Fruit fly (Drosophila melanogaster) whole organism, embryonic: ENCODE results near the gene CG14154.
A peak's percentile ranks its signal among the peaks of the same experiment; 100 is the strongest.

Experiments
- BEAF-32 ChIP-seq: fragments of 200-800 bp; sonication (Bioruptor generic); optimal IDR thresholded peaks from 3 replicates; lab custom pipeline; 2017; ENCODE audit warnings: missing biosample characterization, missing genetic modification characterization, mild to moderate bottlenecking, moderate library complexity, missing genetic modification reagents
- CG10274 ChIP-seq: fragments of 200-800 bp; sonication (Bioruptor generic); optimal IDR thresholded peaks from 3 replicates; lab custom pipeline; 2017; ENCODE audit warnings: missing biosample characterization, mild to moderate bottlenecking, missing genetic modification characterization
- CG10366 ChIP-seq: fragments of 200-800 bp; sonication (Bioruptor generic); IDR thresholded peaks from 2 replicates; pipeline ENCODE4 v1.3.6; 2022; ENCODE audit warnings: missing biosample characterization, missing genetic modification characterization
- CG12219 ChIP-seq: fragments of 200-800 bp; sonication (Bioruptor generic); optimal IDR thresholded peaks from 3 replicates; lab custom pipeline; 2018; ENCODE audit warnings: missing biosample characterization, mild to moderate bottlenecking, missing genetic modification characterization
- CG13894 ChIP-seq: fragments of 200-800 bp; sonication (Bioruptor generic); optimal IDR thresholded peaks from 3 replicates; lab custom pipeline; 2018; ENCODE audit warnings: missing biosample characterization, mild to moderate bottlenecking, missing genetic modification characterization, moderate library complexity
- CG14014 ChIP-seq: fragments of 200-800 bp; sonication (Bioruptor generic); IDR thresholded peaks from 2 replicates; pipeline ENCODE4 v1.3.6; 2022; ENCODE audit warnings: missing biosample characterization, missing genetic modification characterization
- CG1603 ChIP-seq: fragments of 200-800 bp; sonication (Bioruptor generic); optimal IDR thresholded peaks from 2 replicates; lab custom pipeline; 2019; ENCODE audit warnings: missing biosample characterization, mild to moderate bottlenecking, missing genetic modification characterization, moderate library complexity
- CG1647 ChIP-seq: fragments of 200-800 bp; sonication (Bioruptor generic); optimal IDR thresholded peaks from 3 replicates; lab custom pipeline; 2016; ENCODE audit warnings: missing biosample characterization, missing genetic modification characterization
- CG1832 ChIP-seq: fragments of 200-800 bp; sonication (Bioruptor generic); optimal IDR thresholded peaks from 2 replicates; lab custom pipeline; 2017; ENCODE audit warnings: missing biosample characterization, mild to moderate bottlenecking, missing genetic modification characterization, inconsistent platforms
- CG2120 ChIP-seq: fragments of 200-800 bp; sonication (Bioruptor generic); optimal IDR thresholded peaks from 3 replicates; lab custom pipeline; 2016; ENCODE audit warnings: missing biosample characterization, missing genetic modification characterization
- CG2202 ChIP-seq: fragments of 200-800 bp; sonication (Bioruptor generic); optimal IDR thresholded peaks from 2 replicates; lab custom pipeline; 2018; ENCODE audit warnings: missing biosample characterization, mild to moderate bottlenecking, missing genetic modification characterization
- CG42726 ChIP-seq: fragments of 200-800 bp; sonication (Bioruptor generic); IDR thresholded peaks from 2 replicates; pipeline ENCODE4 v1.3.6; 2022; ENCODE audit warnings: missing biosample characterization, missing genetic modification characterization; ENCODE audit not compliant: partially characterized antibody
- CG9727 ChIP-seq: fragments of 200-800 bp; sonication (Bioruptor generic); optimal IDR thresholded peaks from 3 replicates; lab custom pipeline; 2017; ENCODE audit warnings: missing biosample characterization, mild to moderate bottlenecking, missing genetic modification characterization
- CTCF ChIP-seq: fragments of 200-800 bp; sonication (Bioruptor generic); optimal IDR thresholded peaks from 2 replicates; lab custom pipeline; 2017; ENCODE audit warnings: missing biosample characterization, mild to moderate bottlenecking, missing genetic modification characterization, moderate library complexity
- Dbx ChIP-seq: fragments of 200-800 bp; sonication (Bioruptor generic); IDR thresholded peaks from 3 replicates; pipeline ENCODE4 v1.3.6; 2022; ENCODE audit warnings: missing biosample characterization, missing genetic modification characterization
- Deaf1 ChIP-seq: fragments of 200-800 bp; optimal IDR thresholded peaks from 3 replicates; lab custom pipeline; 2019; ENCODE audit warnings: missing biosample characterization, mild to moderate bottlenecking, missing genetic modification characterization, moderate library complexity
- Dfd ChIP-seq, 2 experiments: fragments of >200 bp; optimal IDR thresholded peaks; 2 replicates each; lab custom pipeline; 2017; ENCODE audit warnings: missing biosample characterization in 2 of 2, missing genetic modification characterization in 2 of 2
- Fer2 ChIP-seq: fragments of 200-800 bp; sonication (Bioruptor generic); optimal IDR thresholded peaks from 2 replicates; lab custom pipeline; 2018; ENCODE audit warnings: missing biosample characterization, mild to moderate bottlenecking, missing genetic modification characterization, moderate library complexity
- Gsc ChIP-seq: fragments of 200-800 bp; sonication (Bioruptor generic); IDR thresholded peaks from 2 replicates; pipeline ENCODE4 v1.3.6; 2022; ENCODE audit warnings: missing biosample characterization, missing genetic modification characterization
- Gug ChIP-seq: fragments of 200-800 bp; sonication (Bioruptor generic); IDR thresholded peaks from 4 replicates; pipeline ENCODE4 v1.3.6; 2022; ENCODE audit warnings: missing biosample characterization, missing genetic modification characterization
- H2.0 ChIP-seq: fragments of 200-800 bp; sonication (Bioruptor generic); IDR thresholded peaks from 2 replicates; pipeline ENCODE4 v1.3.6; 2022; ENCODE audit warnings: missing biosample characterization, missing genetic modification characterization
- MBD-R2 ChIP-seq: fragments of 200-800 bp; sonication (Bioruptor generic); IDR thresholded peaks from 2 replicates; pipeline ENCODE4 v1.3.6; 2022; ENCODE audit warnings: missing biosample characterization, missing genetic modification characterization
- Max ChIP-seq: fragments of 200-800 bp; sonication (Bioruptor generic); optimal IDR thresholded peaks from 2 replicates; lab custom pipeline; 2016; ENCODE audit warnings: missing biosample characterization, mild to moderate bottlenecking, missing genetic modification characterization
- Med ChIP-seq: fragments of 200-800 bp; sonication (Bioruptor generic); peaks from one replicate; lab custom pipeline; 2016; ENCODE audit warnings: missing biosample characterization, missing genetic modification characterization, mild to moderate bottlenecking, inconsistent platforms, moderate library complexity
- Oaz ChIP-seq: fragments of 200-800 bp; sonication (Bioruptor generic); IDR thresholded peaks from 2 replicates; pipeline ENCODE4 v1.3.6; 2022; ENCODE audit warnings: missing biosample characterization, missing genetic modification characterization
- Opbp ChIP-seq: fragments of 200-800 bp; sonication (Bioruptor generic); IDR thresholded peaks from 3 replicates; pipeline ENCODE4 v1.3.6; 2022; ENCODE audit warnings: missing biosample characterization, missing genetic modification characterization; ENCODE audit not compliant: partially characterized antibody
- Rfx ChIP-seq: fragments of 200-800 bp; sonication (Bioruptor generic); IDR thresholded peaks from 2 replicates; pipeline ENCODE4 v1.3.6; 2022; ENCODE audit warnings: missing biosample characterization, missing genetic modification characterization
- Trl ChIP-seq, 3 experiments: fragments of >200 bp in 2 of 3; fragments of 200-800 bp in 1 of 3; sonication (Bioruptor generic) in 1 of 3; optimal IDR thresholded peaks; 2 replicates in 1 of 3; 3 replicates in 2 of 3; lab custom pipeline; 2016 to 2017; ENCODE audit warnings: missing biosample characterization in 1 of 3, missing genetic modification characterization in 1 of 3
- ase ChIP-seq: fragments of 200-800 bp; sonication (Bioruptor generic); IDR thresholded peaks from 3 replicates; pipeline ENCODE4 v1.3.6; 2022; ENCODE audit warnings: missing biosample characterization, missing genetic modification characterization
- cg ChIP-seq: fragments of 200-800 bp; sonication (Bioruptor generic); optimal IDR thresholded peaks from 3 replicates; lab custom pipeline; 2019; ENCODE audit warnings: missing biosample characterization, mild to moderate bottlenecking, missing genetic modification characterization, moderate library complexity
- chinmo ChIP-seq: fragments of 200-800 bp; sonication (Bioruptor generic); IDR thresholded peaks from 4 replicates; pipeline ENCODE4 v1.3.6; 2022; ENCODE audit warnings: missing biosample characterization, missing genetic modification characterization; ENCODE audit not compliant: partially characterized antibody
- dmrt99B ChIP-seq: fragments of 200-800 bp; sonication (Bioruptor generic); optimal IDR thresholded peaks from 2 replicates; lab custom pipeline; 2018; ENCODE audit warnings: missing biosample characterization, mild to moderate bottlenecking, missing genetic modification characterization, moderate library complexity
- eyg ChIP-seq: fragments of 200-800 bp; sonication (Bioruptor generic); optimal IDR thresholded peaks from 3 replicates; lab custom pipeline; 2016; ENCODE audit warnings: missing biosample characterization, missing genetic modification characterization
- fu2 ChIP-seq: fragments of 200-800 bp; sonication (Bioruptor generic); optimal IDR thresholded peaks from 2 replicates; lab custom pipeline; 2016; ENCODE audit warnings: missing biosample characterization, missing genetic modification characterization
- gcm ChIP-seq: fragments of 200-800 bp; sonication (Bioruptor generic); optimal IDR thresholded peaks from 2 replicates; lab custom pipeline; 2019; ENCODE audit warnings: missing biosample characterization, mild to moderate bottlenecking, missing genetic modification characterization, moderate library complexity
- hbn ChIP-seq: fragments of 200-800 bp; sonication (Bioruptor generic); IDR thresholded peaks from 2 replicates; pipeline ENCODE4 v1.3.6; 2022; ENCODE audit warnings: missing biosample characterization, missing genetic modification characterization; ENCODE audit not compliant: partially characterized antibody
- nom ChIP-seq: fragments of 200-800 bp; sonication (Bioruptor generic); optimal IDR thresholded peaks from 2 replicates; lab custom pipeline; 2017; ENCODE audit warnings: missing biosample characterization, missing genetic modification characterization, mild to moderate bottlenecking, moderate library complexity, missing genetic modification reagents
- oc ChIP-seq: fragments of 200-800 bp; sonication (Bioruptor generic); optimal IDR thresholded peaks from 2 replicates; lab custom pipeline; 2018; ENCODE audit warnings: missing biosample characterization, mild to moderate bottlenecking, missing genetic modification characterization, moderate library complexity
- onecut ChIP-seq: fragments of 200-800 bp; sonication (Bioruptor generic); IDR thresholded peaks from 2 replicates; pipeline ENCODE4 v1.3.6; 2022; ENCODE audit warnings: missing biosample characterization, missing genetic modification characterization
- pan ChIP-seq, 4 experiments: fragments of >200 bp in 3 of 4; fragments of 200-800 bp in 1 of 4; sonication (Bioruptor generic) in 1 of 4; optimal IDR thresholded peaks in 3 of 4; IDR thresholded peaks in 1 of 4; 2 replicates each; pipeline versions ENCODE4 v1.3.6 to Lab custom; 2017 to 2022; ENCODE audit warnings: missing biosample characterization in 2 of 4, missing genetic modification characterization in 2 of 4, mixed read lengths in 1 of 4
- pita ChIP-seq: fragments of 200-800 bp; sonication (Bioruptor generic); optimal IDR thresholded peaks from 2 replicates; lab custom pipeline; 2017; ENCODE audit warnings: missing biosample characterization, mild to moderate bottlenecking, missing genetic modification characterization
- pros ChIP-seq: fragments of 200-800 bp; sonication (Bioruptor generic); optimal IDR thresholded peaks from 3 replicates; lab custom pipeline; 2019; ENCODE audit warnings: missing biosample characterization, mild to moderate bottlenecking, missing genetic modification characterization, moderate library complexity
- sd ChIP-seq: fragments of 200-800 bp; sonication (Bioruptor generic); optimal IDR thresholded peaks from 3 replicates; lab custom pipeline; 2018; ENCODE audit warnings: missing biosample characterization, mild to moderate bottlenecking, missing genetic modification characterization, moderate library complexity
- sens ChIP-seq: fragments of 200-800 bp; sonication (Bioruptor generic); peaks from one replicate; lab custom pipeline; 2016; ENCODE audit warnings: missing biosample characterization, missing genetic modification characterization
- sim ChIP-seq: fragments of 200-800 bp; sonication (Bioruptor generic); IDR thresholded peaks from 2 replicates; pipeline ENCODE4 v1.3.6; 2022; ENCODE audit warnings: missing biosample characterization, missing genetic modification characterization
- sob ChIP-seq: fragments of 200-800 bp; sonication (Bioruptor generic); IDR thresholded peaks from 2 replicates; pipeline ENCODE4 v1.3.6; 2022; ENCODE audit warnings: missing biosample characterization, missing genetic modification characterization
- stwl ChIP-seq: fragments of 200-800 bp; sonication (Bioruptor generic); optimal IDR thresholded peaks from 3 replicates; lab custom pipeline; 2018; ENCODE audit warnings: missing biosample characterization, mild to moderate bottlenecking, missing genetic modification characterization, moderate library complexity
- ttk ChIP-seq: fragments of 200-800 bp; sonication (Bioruptor generic); IDR thresholded peaks from 2 replicates; pipeline ENCODE4 v2.1.2; 2022; ENCODE audit warnings: missing biosample characterization, missing genetic modification characterization
- vvl ChIP-seq: fragments of 200-800 bp; sonication (Bioruptor generic); IDR thresholded peaks from 2 replicates; pipeline ENCODE4 v1.3.6; 2022; ENCODE audit warnings: missing biosample characterization, missing genetic modification characterization

The CG14154 gene

dm6 chr3L:10680728-10681306 is 39.1 kb downstream of the CG14154 start (continued):
- TF ChIP-seq Opbp (no peak), CG2120 (no peak), CG14014 (GFP tag; lab: Robert Waterston, UW) (0 out of 2 replicates have a peak, but pooled peaks have one; percentile 10), Rfx (GFP tag; lab: Robert Waterston, UW) (peak; percentile 31; the same call in 1 of the 2 replicates), Max (GFP tag; lab: Kevin White, UChicago) (no peak), CG1647 (GFP tag; lab: Kevin White, UChicago) (no peak), sens (peak; percentile 55), H2.0 (GFP tag; lab: Robert Waterston, UW) (peak; percentile 10; the same call in 1 of the 2 replicates), CG1832 (GFP tag; lab: Kevin White, UChicago) (peak; percentile 12), eyg (GFP tag; lab: Kevin White, UChicago) (no peak), CTCF (GFP tag; lab: Kevin White, UChicago) (no peak), Gsc (no peak), ase (GFP tag; lab: Robert Waterston, UW) (no peak), onecut (GFP tag; lab: Robert Waterston, UW) (peak; percentile 15), pros (GFP tag; lab: Kevin White, UChicago) (peak; percentile 96), CG42726 (GFP tag; lab: Robert Waterston, UW) (0 out of 2 replicates have a peak, but pooled peaks have one; percentile 38), stwl (tag; lab: Kevin White, UChicago) (no peak), Deaf1 (tag; lab: Kevin White, UChicago) (peak; percentile 10), ttk (GFP tag; lab: Robert Waterston, UW) (peak; percentile 42; the same call in 1 of the 2 replicates), nom (GFP tag; lab: Kevin White, UChicago) (peak; percentile 12), fu2 (no peak), Trl (optimal IDR thresholded peaks at IDR 0.05; lab: Kevin White, UChicago) (peak; percentile 48 to 77), Trl (GFP tag; optimal IDR thresholded peaks at IDR 0.05; lab: Kevin White, UChicago) (no peak), CG13894 (tag; lab: Kevin White, UChicago) (peak; percentile 0), Oaz (GFP tag; lab: Robert Waterston, UW) (peak; percentile 21; the same call in 1 of the 2 replicates), vvl (GFP tag; lab: Robert Waterston, UW) (peak; percentile 73), chinmo (GFP tag; lab: Robert Waterston, UW) (peak; percentile 92), CG12219 (GFP tag; lab: Kevin White, UChicago) (no peak), CG10274 (no peak), pan (optimal IDR thresholded peaks at IDR 0.05; lab: Kevin White, UChicago) (no peak), pan (GFP tag; optimal IDR thresholded peaks at IDR 0.05 in 1 of 2, IDR thresholded peaks at IDR 0.05 in 1 of 2) (peak in 1 of 2 experiments; percentile 15), dmrt99B (tag; lab: Kevin White, UChicago) (no peak), oc (tag; lab: Kevin White, UChicago) (peak; percentile 19), Gug (GFP tag; lab: Robert Waterston, UW) (no peak), gcm (GFP tag; lab: Kevin White, UChicago) (peak; percentile 2), CG1603 (tag; lab: Kevin White, UChicago) (no peak), hbn (GFP tag; lab: Robert Waterston, UW) (no peak), cg (GFP tag; lab: Kevin White, UChicago) (peak; percentile 10), sim (0 out of 2 replicates have a peak, but pooled peaks have one; percentile 54), sd (tag; lab: Kevin White, UChicago) (peak; percentile 29), MBD-R2 (GFP tag; lab: Robert Waterston, UW) (peak; percentile 18; the same call in 1 of the 2 replicates), CG9727 (GFP tag; lab: Kevin White, UChicago) (no peak), Dbx (GFP tag; lab: Robert Waterston, UW) (0 out of 3 replicates have a peak, but pooled peaks have one; percentile 19), sob (GFP tag; lab: Robert Waterston, UW) (peak; percentile 39), Med (GFP tag; lab: Kevin White, UChicago) (peak; percentile 71), CG10366 (GFP tag; lab: Robert Waterston, UW) (0 out of 2 replicates have a peak, but pooled peaks have one; percentile 9), BEAF-32 (GFP tag; lab: Kevin White, UChicago) (no peak), CG2202 (tag; lab: Kevin White, UChicago) (no peak), pita (GFP tag; lab: Kevin White, UChicago) (no peak), Dfd (GFP tag; optimal IDR thresholded peaks at IDR 0.05; lab: Kevin White, UChicago) (no peak), Fer2 (tag; lab: Kevin White, UChicago) (no peak)
